Worm (Caenorhabditis elegans): Measurements from ENCODE around the gene pgp-6.

Gene pgp-6

DNA sequence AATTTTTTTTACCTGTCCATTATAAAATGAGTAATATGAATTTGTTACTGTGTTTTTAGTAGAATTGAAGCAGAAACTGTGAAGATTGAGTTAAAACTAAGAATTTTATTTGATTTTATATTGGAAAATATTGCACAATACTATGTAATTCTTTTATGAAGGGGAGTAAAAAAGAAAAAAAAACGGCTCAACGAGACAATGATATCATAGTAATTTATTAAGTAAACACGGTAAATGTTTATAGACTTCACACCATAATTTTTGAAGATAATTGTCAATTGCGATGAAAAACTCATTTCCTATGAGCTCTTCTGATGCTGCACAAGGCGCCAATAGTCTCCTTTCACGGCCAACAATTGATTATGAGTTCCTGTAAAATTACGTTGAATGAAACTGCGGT lies 18.0 kb downstream of the pgp-6 start, which contains the start of gene pgp-5:
Gene pgp-5, minus strand, starts transcription at position 87 of the 400 bp plus-strand sequence.
- TF ChIP-seq unc-55 (GFP tag; optimal IDR thresholded peaks at IDR 0.05) (no peak), dmd-4 (tag; optimal IDR thresholded peaks at IDR 0.05) (no peak), skn-1 (tag; optimal IDR thresholded peaks at IDR 0.05) (no peak), zag-1 (tag; optimal IDR thresholded peaks at IDR 0.05) (no peak), ztf-11 (tag; optimal IDR thresholded peaks at IDR 0.05) (no peak), aly-2 (tag; optimal IDR thresholded peaks at IDR 0.05) (no peak), lsy-2 (tag; optimal IDR thresholded peaks at IDR 0.05) (no peak), lin-39 (tag; optimal IDR thresholded peaks at IDR 0.05) (no peak), elt-1 (tag; optimal IDR thresholded peaks at IDR 0.05) (no peak), sma-9 (GFP tag; optimal IDR thresholded peaks at IDR 0.05) (no peak), sma-9 (tag; optimal IDR thresholded peaks at IDR 0.05) (no peak)

DNA sequence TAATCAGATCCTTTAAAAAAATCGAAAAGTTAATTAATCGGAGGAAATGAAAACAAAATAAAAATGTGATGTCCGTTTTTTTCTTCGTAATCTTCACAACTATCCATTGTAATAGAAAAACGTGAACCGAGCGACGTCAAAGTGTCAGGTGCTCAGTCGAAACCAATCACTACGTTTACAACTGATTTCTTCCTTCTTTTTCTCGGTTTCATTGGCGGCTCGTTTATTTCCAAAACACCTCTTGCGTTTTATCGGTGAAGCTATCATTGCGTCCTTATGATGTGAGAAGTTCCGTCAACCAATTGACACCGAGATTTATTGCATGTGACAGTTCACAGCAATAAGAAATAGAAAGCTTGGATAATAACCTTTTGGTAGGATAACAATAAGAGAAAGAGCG lies 24.0 kb downstream of the pgp-6 start:
- TF ChIP-seq sma-9 (GFP tag; optimal IDR thresholded peaks at IDR 0.05) = peak; percentile 38
- TF ChIP-seq sma-9 (tag; optimal IDR thresholded peaks at IDR 0.05) = no peak
- no peak for TF ChIP-seq nhr-21 (tag; optimal IDR thresholded peaks at IDR 0.05)
- peak; percentile 19 for TF ChIP-seq C34F6.9 (tag; optimal IDR thresholded peaks at IDR 0.05)
- TF ChIP-seq mab-5 (tag; optimal IDR thresholded peaks at IDR 0.05) = peak; percentile 8
- TF ChIP-seq F13H6.1 (tag; optimal IDR thresholded peaks at IDR 0.05) = peak; percentile 63
- TF ChIP-seq nhr-129 (tag; optimal IDR thresholded peaks at IDR 0.05) = peak; percentile 67

DNA sequence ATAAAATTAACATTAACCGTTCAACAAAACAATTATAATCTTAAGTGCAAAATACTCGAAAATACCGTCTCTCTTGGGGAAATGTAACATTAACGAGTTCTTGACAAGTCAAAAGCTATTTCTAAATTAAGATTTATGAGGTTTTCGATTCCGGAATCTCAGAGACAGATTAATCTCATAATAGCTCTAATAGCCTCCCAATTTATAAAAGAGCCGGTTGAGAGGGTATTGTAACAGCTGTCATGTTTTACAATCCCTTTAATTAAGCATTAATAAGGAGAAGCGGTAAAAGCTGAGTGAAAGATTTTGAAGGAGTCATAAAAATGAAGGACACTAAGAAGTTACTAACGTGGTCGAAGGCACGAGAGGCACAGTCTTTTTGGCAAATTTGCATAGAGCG lies 25.5 kb downstream of the pgp-6 start:
- TF ChIP-seq ztf-4 (tag; optimal IDR thresholded peaks at IDR 0.05) (no peak), nhr-23 (tag; optimal IDR thresholded peaks at IDR 0.05) (no peak), elt-1 (tag; optimal IDR thresholded peaks at IDR 0.05) (no peak), nhr-6 (tag; optimal IDR thresholded peaks at IDR 0.05) (no peak), alr-1 (tag; optimal IDR thresholded peaks at IDR 0.05) (no peak), lin-39 (tag; optimal IDR thresholded peaks at IDR 0.05) (no peak), elt-3 (tag; optimal IDR thresholded peaks at IDR 0.05) (no peak), lsy-2 (tag; optimal IDR thresholded peaks at IDR 0.05) (no peak), unc-39 (tag; optimal IDR thresholded peaks at IDR 0.05) (no peak), dmd-4 (tag; optimal IDR thresholded peaks at IDR 0.05) (no peak), lin-13 (GFP tag; optimal IDR thresholded peaks at IDR 0.05) (no peak)

DNA sequence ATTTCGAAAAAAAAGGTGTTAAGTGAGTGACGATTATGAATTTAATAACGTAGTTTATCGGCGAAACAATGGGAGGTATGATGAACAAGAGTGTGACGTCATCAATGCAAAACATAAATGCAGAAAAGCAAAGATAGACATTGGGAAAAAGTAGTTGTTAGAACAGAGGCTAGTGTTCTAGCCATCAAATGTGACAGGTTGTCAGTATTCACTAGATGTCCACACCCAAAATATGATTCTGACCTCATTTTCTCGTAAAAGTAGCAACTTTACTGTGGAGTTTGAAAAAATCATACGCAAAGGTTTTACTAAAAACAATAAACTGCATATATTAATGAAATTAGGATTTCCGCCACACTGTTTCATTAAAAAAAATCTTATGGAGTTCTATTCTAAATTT lies 26.0 kb downstream of the pgp-6 start:
- TF ChIP-seq egl-27 (tag; optimal IDR thresholded peaks at IDR 0.05) (no peak), fos-1 (tag; optimal IDR thresholded peaks at IDR 0.05) (no peak), peb-1 (tag; optimal IDR thresholded peaks at IDR 0.05) (no peak)

DNA sequence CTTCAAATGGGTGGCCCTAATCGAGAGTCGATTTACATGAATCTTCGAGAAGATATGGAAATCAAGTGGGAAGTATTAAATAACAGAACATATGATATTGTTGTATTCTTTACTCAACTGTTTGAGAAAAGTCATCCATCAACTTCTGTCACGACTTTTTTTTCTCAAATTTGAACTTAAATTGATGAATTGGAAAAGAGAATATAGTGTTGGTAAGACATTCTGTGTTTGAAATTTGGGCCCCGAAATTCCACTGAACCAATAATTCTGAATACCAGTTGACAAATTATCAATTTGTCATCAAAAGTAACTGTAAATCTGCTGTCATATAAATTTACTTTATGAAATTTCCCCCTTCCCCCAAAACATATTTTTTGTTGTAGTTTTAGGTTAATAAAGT lies 30.3 kb downstream of the pgp-6 start:
- no peak for TF ChIP-seq nhr-129 (tag; optimal IDR thresholded peaks at IDR 0.05)
- TF ChIP-seq ztf-4 (tag; optimal IDR thresholded peaks at IDR 0.05) = no peak
- no peak for TF ChIP-seq snpc-4 (tag; optimal IDR thresholded peaks at IDR 0.05)
- TF ChIP-seq unc-62 (GFP tag; optimal IDR thresholded peaks at IDR 0.05) = no peak
- no peak for TF ChIP-seq lin-11 (tag; optimal IDR thresholded peaks at IDR 0.05)
- no peak for TF ChIP-seq elt-1 (tag; optimal IDR thresholded peaks at IDR 0.05)
- TF ChIP-seq zag-1 (tag; optimal IDR thresholded peaks at IDR 0.05) = no peak

DNA sequence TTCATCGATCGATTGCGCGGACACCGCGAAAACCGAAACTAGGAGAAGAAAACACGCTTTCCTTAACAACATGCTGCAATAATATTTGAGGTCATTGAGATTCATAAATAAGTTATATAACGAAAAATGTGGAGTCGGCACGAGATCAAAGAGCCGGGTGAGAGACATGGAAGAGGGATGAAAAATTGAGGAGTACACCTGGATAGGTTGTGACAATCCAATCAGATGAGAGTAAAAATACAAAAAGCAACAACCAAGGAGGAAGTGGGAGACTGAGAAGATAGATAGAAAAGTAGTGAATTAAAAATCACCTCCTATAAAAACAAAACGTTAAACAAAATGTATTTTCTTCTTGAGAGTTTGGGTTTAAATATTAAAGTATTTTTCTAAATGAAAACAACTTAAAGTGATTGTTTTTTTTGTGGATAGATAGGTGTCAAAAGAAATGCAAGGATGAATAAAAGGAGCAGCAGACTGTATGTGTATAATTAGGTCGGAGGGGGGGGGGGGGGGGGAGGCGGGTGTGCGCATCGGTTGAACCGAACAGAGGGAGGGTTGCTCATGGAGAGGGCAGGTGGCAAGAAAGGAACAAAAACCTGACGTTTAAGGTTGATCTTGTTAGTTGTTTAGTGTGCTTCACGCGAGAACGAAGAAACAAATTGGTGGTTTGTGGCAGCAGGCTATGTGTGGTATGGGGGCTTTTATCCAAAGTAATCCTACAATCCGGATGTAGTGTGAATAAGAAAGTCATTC lies 32.4 kb downstream of the pgp-6 start, which contains the start of gene C05A9.2:
Gene C05A9.2, minus strand, starts transcription at position 73 of the 753 bp plus-strand sequence.
- TF ChIP-seq lsy-2 (tag; optimal IDR thresholded peaks at IDR 0.05) (no peak), nhr-12 (tag; optimal IDR thresholded peaks at IDR 0.05) (no peak), ceh-82 (tag; optimal IDR thresholded peaks at IDR 0.05) (no peak), mbf-1 (tag; optimal IDR thresholded peaks at IDR 0.05) (no peak), crh-2 (tag; optimal IDR thresholded peaks at IDR 0.05) (no peak), C34F6.9 (tag; optimal IDR thresholded peaks at IDR 0.05) (no peak), F13H6.1 (tag; optimal IDR thresholded peaks at IDR 0.05) (no peak), unc-62 (GFP tag; optimal IDR thresholded peaks at IDR 0.05) (no peak), nhr-10 (tag; optimal IDR thresholded peaks at IDR 0.05) (no peak), nhr-25 (tag; optimal IDR thresholded peaks at IDR 0.05) (no peak), mab-5 (tag; optimal IDR thresholded peaks at IDR 0.05) (no peak), aly-2 (tag; optimal IDR thresholded peaks at IDR 0.05) (no peak), nhr-6 (tag; optimal IDR thresholded peaks at IDR 0.05) (no peak), gmeb-1 (tag; optimal IDR thresholded peaks at IDR 0.05) (no peak), elt-3 (tag; optimal IDR thresholded peaks at IDR 0.05) (no peak), lin-13 (GFP tag; optimal IDR thresholded peaks at IDR 0.05) (no peak)
